Worm (Caenorhabditis elegans) whole organism, L4 larva: Measurements from ENCODE around the gene pup-2.

ENCODE experiments used
- D1046.2 ChIP-seq: fragments of 200-800 bp; sonication (Bioruptor generic); IDR thresholded peaks from 2 replicates; pipeline ENCODE4 v1.3.6; 2022; ENCODE audit warnings: missing genetic modification characterization, missing compliant biosample characterization
- F37D6.2 ChIP-seq: sonication (generic microtip); optimal IDR thresholded peaks from 2 replicates; lab custom pipeline; 2016; ENCODE audit warnings: mild to moderate bottlenecking, missing genetic modification characterization, missing compliant biosample characterization
- T20F7.1 ChIP-seq: fragments of 200-800 bp; sonication (Bioruptor generic); optimal IDR thresholded peaks from 2 replicates; lab custom pipeline; 2018; ENCODE audit warnings: mild to moderate bottlenecking, missing genetic modification characterization, missing compliant biosample characterization
- T26A8.4 ChIP-seq: fragments of 200-800 bp; sonication (Bioruptor generic); IDR thresholded peaks from 2 replicates; pipeline ENCODE4 v1.3.6; 2022; ENCODE audit warnings: missing genetic modification characterization, missing compliant biosample characterization
- Y105C5A.15 ChIP-seq: fragments of 200-800 bp; sonication (Bioruptor generic); IDR thresholded peaks from 2 replicates; pipeline ENCODE4 v1.3.6; 2022; ENCODE audit warnings: missing genetic modification characterization, missing compliant biosample characterization
- ama-1 ChIP-seq: fragments of 150-350 bp; optimal IDR thresholded peaks from 2 replicates; lab custom pipeline; 2014; ENCODE audit warnings: inconsistent platforms, mixed read lengths
- ctbp-1 ChIP-seq: fragments of 200-800 bp; sonication (Bioruptor generic); IDR thresholded peaks from 2 replicates; pipeline ENCODE4 v1.3.6; 2022; ENCODE audit warnings: missing genetic modification reagents, missing genetic modification characterization, missing compliant biosample characterization
- daf-12 ChIP-seq: fragments of 150-350 bp; optimal IDR thresholded peaks from 2 replicates; lab custom pipeline; 2014; ENCODE audit warnings: missing biosample characterization, missing genetic modification reagents, missing genetic modification characterization
- daf-16 ChIP-seq, 3 experiments: sonication (generic microtip); optimal IDR thresholded peaks; 2 replicates each; lab custom pipeline; 2016 to 2017; ENCODE audit warnings: missing genetic modification characterization in 3 of 3, missing genetic modification reagents in 3 of 3, mild to moderate bottlenecking in 2 of 3, missing compliant biosample characterization in 2 of 3, missing biosample characterization in 1 of 3, moderate library complexity in 1 of 3
- daf-19 ChIP-seq: fragments of 200-800 bp; sonication (Bioruptor generic); conservative IDR thresholded peaks from 2 replicates; pipeline ENCODE4 v1.3.6; 2022; ENCODE audit warnings: missing genetic modification characterization, missing compliant biosample characterization
- dmd-8 ChIP-seq: fragments of 200-800 bp; sonication (Bioruptor generic); IDR thresholded peaks from 2 replicates; pipeline ENCODE4 v1.3.6; 2022; ENCODE audit warnings: missing genetic modification characterization, missing compliant biosample characterization
- dpl-1 ChIP-seq: fragments of 150-350 bp; optimal IDR thresholded peaks from 2 replicates; lab custom pipeline; 2014; ENCODE audit warnings: missing biosample characterization, missing genetic modification reagents, missing genetic modification characterization
- dve-1 ChIP-seq: sonication (generic microtip); optimal IDR thresholded peaks from 2 replicates; lab custom pipeline; 2017; ENCODE audit warnings: antibody characterized with exemption, mild to moderate bottlenecking, missing genetic modification characterization, missing compliant biosample characterization; ENCODE audit not compliant: insufficient read depth
- fkh-10 ChIP-seq: fragments of 150-350 bp; optimal IDR thresholded peaks from 2 replicates; lab custom pipeline; 2014; ENCODE audit warnings: missing biosample characterization, missing genetic modification reagents, missing genetic modification characterization
- fos-1 ChIP-seq: fragments of 150-350 bp; optimal IDR thresholded peaks from 2 replicates; lab custom pipeline; 2014; ENCODE audit warnings: missing biosample characterization, missing genetic modification characterization
- hif-1 ChIP-seq, 2 experiments: sonication (generic microtip); optimal IDR thresholded peaks; 2 replicates each; lab custom pipeline; 2016 to 2017; ENCODE audit warnings: missing compliant biosample characterization in 2 of 2, missing genetic modification characterization in 2 of 2, missing genetic modification reagents in 2 of 2, missing genotype in 2 of 2, mild to moderate bottlenecking in 1 of 2
- hlh-11 ChIP-seq: fragments of 200-800 bp; sonication (Bioruptor generic); optimal IDR thresholded peaks from 2 replicates; lab custom pipeline; 2018; ENCODE audit warnings: mild to moderate bottlenecking, missing genetic modification characterization, missing compliant biosample characterization
- hlh-30 ChIP-seq: sonication (generic microtip); optimal IDR thresholded peaks from 2 replicates; lab custom pipeline; 2017; ENCODE audit warnings: antibody characterized with exemption, mild to moderate bottlenecking, missing genetic modification characterization, missing compliant biosample characterization; ENCODE audit not compliant: insufficient read depth
- hmg-1.1 ChIP-seq: fragments of 200-800 bp; sonication (Bioruptor generic); IDR thresholded peaks from 2 replicates; pipeline ENCODE4 v1.3.6; 2022; ENCODE audit warnings: missing genetic modification reagents, missing genetic modification characterization, missing compliant biosample characterization
- jun-1 ChIP-seq: fragments of 150-350 bp; optimal IDR thresholded peaks from 2 replicates; lab custom pipeline; 2014; ENCODE audit warnings: missing biosample characterization, missing genetic modification reagents, missing genetic modification characterization
- lin-1 ChIP-seq: fragments of 200-800 bp; sonication (Bioruptor generic); IDR thresholded peaks from 2 replicates; pipeline ENCODE4 v1.3.6; 2022; ENCODE audit warnings: missing genetic modification reagents, missing genetic modification characterization, missing compliant biosample characterization
- lin-13 ChIP-seq: fragments of 150-350 bp; optimal IDR thresholded peaks from 2 replicates; lab custom pipeline; 2014; ENCODE audit warnings: missing biosample characterization, missing genetic modification reagents, missing genetic modification characterization
- lin-15B ChIP-seq: fragments of 150-350 bp; sonication (generic microtip); optimal IDR thresholded peaks from 3 replicates; lab custom pipeline; 2014; ENCODE audit warnings: missing biosample characterization, missing genetic modification characterization
- lin-29 ChIP-seq: fragments of 200-800 bp; sonication (Bioruptor generic); IDR thresholded peaks from 2 replicates; pipeline ENCODE4 v1.3.6; 2022; ENCODE audit warnings: missing genetic modification reagents, missing genetic modification characterization, missing compliant biosample characterization
- lin-38 ChIP-seq: fragments of 200-800 bp; sonication (Bioruptor generic); IDR thresholded peaks from 2 replicates; pipeline ENCODE4 v1.3.6; 2022; ENCODE audit warnings: missing genetic modification reagents, missing genetic modification characterization, missing compliant biosample characterization
- lir-3 ChIP-seq: sonication (generic microtip); optimal IDR thresholded peaks from 2 replicates; lab custom pipeline; 2016; ENCODE audit warnings: mild to moderate bottlenecking, missing genetic modification characterization, missing compliant biosample characterization
- mes-2 ChIP-seq: sonication (generic microtip); optimal IDR thresholded peaks from 2 replicates; lab custom pipeline; 2016; ENCODE audit warnings: missing genotype, mild to moderate bottlenecking, missing genetic modification characterization, missing compliant biosample characterization; ENCODE audit not compliant: poor library complexity, severe bottlenecking
- mxl-2 ChIP-seq: fragments of 200-800 bp; sonication (Bioruptor generic); conservative IDR thresholded peaks from 2 replicates; pipeline ENCODE4 v1.3.6; 2022; ENCODE audit warnings: missing genetic modification reagents, missing genetic modification characterization, missing compliant biosample characterization
- mxl-3 ChIP-seq: fragments of 200-800 bp; sonication (Bioruptor generic); optimal IDR thresholded peaks from 2 replicates; lab custom pipeline; 2018; ENCODE audit warnings: mild to moderate bottlenecking, missing genetic modification characterization, missing compliant biosample characterization
- nhr-111 ChIP-seq: fragments of 200-800 bp; sonication (Bioruptor generic); optimal IDR thresholded peaks from 2 replicates; lab custom pipeline; 2018; ENCODE audit warnings: mild to moderate bottlenecking, missing genetic modification characterization, missing compliant biosample characterization
- nhr-237 ChIP-seq: sonication (generic microtip); optimal IDR thresholded peaks from 2 replicates; lab custom pipeline; 2017; ENCODE audit warnings: missing biosample characterization, missing genetic modification characterization
- nhr-28 ChIP-seq: fragments of 150-350 bp; optimal IDR thresholded peaks from 2 replicates; lab custom pipeline; 2014; ENCODE audit warnings: missing biosample characterization, missing genetic modification characterization
- nhr-77 ChIP-seq: fragments of 150-350 bp; optimal IDR thresholded peaks from 2 replicates; lab custom pipeline; 2014; ENCODE audit warnings: missing biosample characterization, missing genetic modification characterization
- pha-4 ChIP-seq, 2 experiments: fragments of 150-350 bp in 1 of 2; fragments of 200-800 bp in 1 of 2; sonication (Bioruptor generic) in 1 of 2; IDR thresholded peaks in 1 of 2; optimal IDR thresholded peaks in 1 of 2; 2 replicates each; pipeline versions ENCODE4 v1.3.6 to Lab custom; 2014 to 2022; ENCODE audit warnings: missing genetic modification characterization in 2 of 2, missing genetic modification reagents in 2 of 2, missing biosample characterization in 1 of 2, missing compliant biosample characterization in 1 of 2
- saeg-2 ChIP-seq: fragments of 200-800 bp; sonication (Bioruptor generic); IDR thresholded peaks from 2 replicates; pipeline ENCODE4 v1.3.6; 2022; ENCODE audit warnings: missing genetic modification reagents, missing genetic modification characterization, missing compliant biosample characterization
- sdz-12 ChIP-seq: fragments of 200-800 bp; sonication (Bioruptor generic); optimal IDR thresholded peaks from 2 replicates; lab custom pipeline; 2018; ENCODE audit warnings: mild to moderate bottlenecking, missing genetic modification characterization, missing compliant biosample characterization
- set-16 ChIP-seq: fragments of 200-800 bp; sonication (Bioruptor generic); IDR thresholded peaks from 2 replicates; pipeline ENCODE4 v1.3.6; 2022; ENCODE audit warnings: missing genetic modification reagents, missing genetic modification characterization, missing compliant biosample characterization
- tra-1 ChIP-seq: fragments of 200-800 bp; sonication (Bioruptor generic); IDR thresholded peaks from 2 replicates; pipeline ENCODE4 v1.3.6; 2022; ENCODE audit warnings: missing genetic modification reagents, missing genetic modification characterization, missing compliant biosample characterization
- unc-130 ChIP-seq: sonication (generic microtip); optimal IDR thresholded peaks from 2 replicates; lab custom pipeline; 2016; ENCODE audit warnings: missing genetic modification reagents, missing genetic modification characterization, missing compliant biosample characterization
- vab-7 ChIP-seq: fragments of 200-800 bp; sonication (Bioruptor generic); IDR thresholded peaks from 2 replicates; pipeline ENCODE4 v1.3.6; 2022; ENCODE audit warnings: missing genetic modification reagents, missing genetic modification characterization, missing compliant biosample characterization
- zfp-2 ChIP-seq: sonication (generic microtip); optimal IDR thresholded peaks from 2 replicates; lab custom pipeline; 2016; ENCODE audit warnings: mild to moderate bottlenecking, missing genetic modification characterization, missing compliant biosample characterization
- ztf-7 ChIP-seq: fragments of 150-350 bp; optimal IDR thresholded peaks from 2 replicates; lab custom pipeline; 2014; ENCODE audit warnings: missing biosample characterization, missing genetic modification characterization

The pup-2 gene

ce11 chrIII:5217511-5217910 lies 31.8 kb downstream of the pup-2 start, which contains the start of gene cutl-19 (continued):
- TF ChIP-seq vab-7 (GFP tag; lab: Robert Waterston, UW) (no peak), set-16 (GFP tag; lab: Robert Waterston, UW) (no peak), lir-3 (tag; lab: Kevin White, UChicago) (no peak)

DNA sequence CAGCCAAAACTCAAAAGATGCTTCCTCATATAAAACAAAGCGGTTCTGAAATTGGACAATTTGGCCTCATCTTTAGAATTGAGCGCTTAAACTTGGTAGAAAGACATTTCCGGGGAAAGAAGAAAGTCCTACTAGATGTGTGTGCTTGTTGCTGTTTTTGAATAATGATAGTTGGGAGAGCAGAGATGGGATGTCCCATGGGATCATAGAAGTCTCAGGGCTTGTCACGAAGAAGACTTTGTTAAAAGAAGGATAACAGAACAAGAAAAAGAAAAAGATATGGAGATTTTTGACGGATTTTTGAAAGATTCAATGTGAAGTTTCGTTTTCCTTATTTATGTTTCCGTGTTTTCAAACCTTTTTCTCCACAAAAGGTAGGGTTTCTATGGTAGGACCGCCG lies 33.0 kb downstream of the pup-2 start, which contains the start of gene ZC155.2:
Gene ZC155.2, plus strand, starts transcription at position 301 of the 400 bp plus-strand sequence.
- TF ChIP-seq nhr-237 (no peak), dmd-8 (GFP tag; lab: Robert Waterston, UW) (no peak), daf-12 (tag; lab: Kevin White, UChicago) (no peak), mxl-3 (no peak), tra-1 (GFP tag; lab: Robert Waterston, UW) (no peak), ctbp-1 (no peak), F37D6.2 (no peak), lin-29 (no peak), lin-15B (tag; lab: Kevin White, UChicago) (no peak)
- TF ChIP-seq, all 104 proteins: peak for 0

ce11 chrIII:5221820-5222219 lies 36.1 kb downstream of the pup-2 start:
- no peak for TF ChIP-seq daf-16 (GFP tag; optimal IDR thresholded peaks at IDR 0.05; lab: Kevin White, UChicago)
- peak; percentile 83 for TF ChIP-seq daf-16 (tag; optimal IDR thresholded peaks at IDR 0.05; lab: Kevin White, UChicago)
- no peak for TF ChIP-seq T26A8.4 (GFP tag; lab: Robert Waterston, UW)

DNA sequence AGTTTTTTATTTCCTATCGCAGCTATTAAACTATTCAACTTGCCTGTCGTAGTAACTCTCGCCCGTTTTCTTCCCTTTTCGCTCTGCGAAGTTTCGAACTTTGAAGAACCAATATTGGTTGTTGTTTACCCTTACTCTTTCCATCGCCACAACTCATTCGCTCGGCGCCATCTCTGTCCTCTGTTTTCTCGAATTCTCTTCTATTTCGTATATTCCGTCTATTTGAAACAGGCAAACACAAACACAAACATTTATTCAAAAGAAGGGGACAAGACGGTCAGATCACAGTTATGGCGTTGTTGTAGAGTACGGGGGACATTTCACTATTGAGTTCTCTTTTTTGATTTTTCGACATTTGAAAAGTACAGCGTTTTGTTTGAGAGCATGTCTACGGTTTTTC lies 37.1 kb downstream of the pup-2 start:
- TF ChIP-seq jun-1 (tag; lab: Kevin White, UChicago) (no peak), zfp-2 (tag; lab: Kevin White, UChicago) (no peak), Y105C5A.15 (GFP tag; lab: Robert Waterston, UW) (no peak), hmg-1.1 (GFP tag; lab: Robert Waterston, UW) (no peak), nhr-28 (tag; lab: Kevin White, UChicago) (peak; percentile 35), lin-13 (GFP tag; lab: Kevin White, UChicago) (no peak), lin-1 (GFP tag; lab: Robert Waterston, UW) (no peak), T26A8.4 (GFP tag; lab: Robert Waterston, UW) (no peak), T20F7.1 (GFP tag; lab: Kevin White, UChicago) (no peak), hlh-30 (tag; lab: Kevin White, UChicago) (no peak), fkh-10 (GFP tag; lab: Kevin White, UChicago) (no peak), ztf-7 (tag; lab: Kevin White, UChicago) (no peak), dve-1 (tag; lab: Kevin White, UChicago) (no peak), daf-16 (GFP tag; optimal IDR thresholded peaks at IDR 0.05; lab: Kevin White, UChicago) (no peak), daf-16 (tag; optimal IDR thresholded peaks at IDR 0.05; lab: Kevin White, UChicago) (peak; percentile 94), nhr-237 (no peak), nhr-111 (no peak), pha-4 (GFP tag; IDR thresholded peaks at IDR 0.05; lab: Robert Waterston, UW) (no peak), pha-4 (tag; optimal IDR thresholded peaks at IDR 0.05; lab: Kevin White, UChicago) (peak; percentile 72)
- TF ChIP-seq, all 104 proteins: peak for 3

- TF ChIP-seq unc-130 (no peak), mes-2 (tag; lab: Kevin White, UChicago) (peak; percentile 21), daf-16 (GFP tag; optimal IDR thresholded peaks at IDR 0.05; lab: Kevin White, UChicago) (no peak), daf-16 (tag; optimal IDR thresholded peaks at IDR 0.05; lab: Kevin White, UChicago) (peak; percentile 73), nhr-28 (tag; lab: Kevin White, UChicago) (peak; percentile 52), lin-38 (GFP tag; lab: Robert Waterston, UW) (no peak), ama-1 (lab: Kevin White, UChicago) (peak; percentile 51), hlh-30 (tag; lab: Kevin White, UChicago) (no peak), dpl-1 (GFP tag; lab: Kevin White, UChicago) (peak; percentile 1), fos-1 (tag; lab: Kevin White, UChicago) (no peak), mxl-2 (no peak), saeg-2 (GFP tag; lab: Robert Waterston, UW) (no peak), D1046.2 (GFP tag; lab: Robert Waterston, UW) (no peak), daf-12 (tag; lab: Kevin White, UChicago) (no peak), hlh-11 (peak; percentile 36), sdz-12 (GFP tag; lab: Kevin White, UChicago) (no peak), hif-1 (tag; optimal IDR thresholded peaks at IDR 0.05; lab: Kevin White, UChicago) (no peak), Y105C5A.15 (GFP tag; lab: Robert Waterston, UW) (no peak), dmd-8 (GFP tag; lab: Robert Waterston, UW) (no peak), daf-19 (GFP tag; lab: Robert Waterston, UW) (no peak), nhr-77 (tag; lab: Kevin White, UChicago) (peak; percentile 23)
These were observed 39.2 kb downstream of the pup-2 start for ce11 chrIII:5224908-5225307.
